Fruit fly (Drosophila melanogaster) S2 (cell line): ENCODE measurements around the gene CG45101.

Experiments used
- CG8478 ChIP-seq: fragments of >200 bp; optimal IDR thresholded peaks from 2 replicates; lab custom pipeline; 2018
- CTCF ChIP-seq, 2 experiments: fragments of >200 bp; optimal IDR thresholded peaks; 2 replicates each; lab custom pipeline; 2018

Gene CG45101

DNA sequence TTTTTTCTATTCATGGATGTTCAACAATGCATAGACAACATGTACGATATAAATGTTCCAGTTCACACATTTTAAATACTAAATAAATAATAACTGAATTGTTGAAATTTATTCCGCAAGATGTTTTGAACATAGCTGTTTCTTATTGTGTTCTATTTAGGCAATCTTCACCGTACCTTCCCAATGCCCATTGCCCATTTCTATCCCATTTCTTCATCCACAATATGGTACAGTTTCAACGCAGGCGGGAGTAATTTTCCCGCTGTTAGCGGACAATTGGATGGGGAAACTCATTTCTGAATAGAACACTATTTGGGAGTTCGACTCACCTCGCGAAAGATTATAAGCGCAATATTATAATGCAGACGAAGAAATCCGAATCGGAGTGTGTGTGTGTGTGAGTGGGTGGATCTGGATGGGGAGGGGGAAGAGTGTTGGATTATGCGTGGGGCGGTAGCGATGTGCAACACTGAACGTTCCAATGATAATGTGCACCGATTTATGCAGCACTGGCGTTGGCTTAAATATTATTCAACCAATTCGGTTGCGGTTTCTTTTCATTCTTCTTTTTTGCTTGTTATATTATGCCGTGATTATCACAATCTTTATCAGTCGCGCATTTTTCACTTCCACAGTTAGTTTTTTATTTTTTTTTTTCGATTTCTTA lies 27.3 kb downstream of the CG45101 start:
- TF ChIP-seq CG8478 (lab: Kevin White, UChicago) (no peak), CTCF (optimal IDR thresholded peaks at IDR 0.05; lab: Kevin White, UChicago) (no peak)

DNA sequence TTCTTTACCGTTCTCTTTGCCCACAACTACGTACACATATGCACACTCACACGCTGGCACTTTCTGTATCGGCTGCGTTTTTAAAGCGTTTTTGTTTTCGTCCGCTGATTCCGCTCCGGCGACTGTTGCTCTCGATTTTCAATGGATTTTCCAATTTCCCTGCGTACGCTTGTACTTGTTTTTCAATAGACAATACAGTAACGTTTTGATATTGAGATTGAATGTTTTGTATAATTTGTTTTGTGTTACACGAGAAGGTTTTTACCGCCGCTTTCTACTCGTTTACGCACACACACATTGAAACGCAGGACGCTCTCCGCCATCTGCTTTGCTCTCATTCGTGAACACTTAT lies 27.8 kb downstream of the CG45101 start:
- TF ChIP-seq CG8478 (lab: Kevin White, UChicago) (no peak), CTCF (optimal IDR thresholded peaks at IDR 0.05; lab: Kevin White, UChicago) (no peak)

DNA sequence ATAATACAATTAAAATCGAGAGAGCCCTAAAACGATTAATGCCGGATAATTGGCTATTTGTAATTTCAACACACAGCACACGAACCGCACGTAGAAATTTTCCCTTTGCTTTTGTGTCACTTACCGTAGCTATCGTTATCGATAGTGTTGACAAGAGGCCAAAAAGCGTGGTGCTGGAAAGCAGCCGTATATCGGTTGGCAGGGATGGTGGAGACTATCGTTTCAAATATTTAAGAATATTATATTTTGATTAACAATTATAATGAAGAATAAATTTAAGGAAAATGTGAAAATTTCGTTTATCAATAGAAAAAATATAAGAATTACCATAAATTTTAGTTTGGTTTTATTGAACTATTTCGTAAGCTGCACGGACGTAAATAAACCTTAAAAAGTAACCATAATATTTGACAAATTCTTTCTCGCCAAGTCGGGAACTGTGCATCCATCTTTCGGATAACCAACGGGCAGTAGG lies 28.3 kb downstream of the CG45101 start, which contains the start of gene JIL-1:
JIL-1 (minus strand) TSS at position 148 of the 475 bp plus-strand sequence.
- TF ChIP-seq CTCF (optimal IDR thresholded peaks at IDR 0.05; lab: Kevin White, UChicago) (peak in 1 of 2 experiments; percentile 2), CG8478 (lab: Kevin White, UChicago) (no peak)

DNA sequence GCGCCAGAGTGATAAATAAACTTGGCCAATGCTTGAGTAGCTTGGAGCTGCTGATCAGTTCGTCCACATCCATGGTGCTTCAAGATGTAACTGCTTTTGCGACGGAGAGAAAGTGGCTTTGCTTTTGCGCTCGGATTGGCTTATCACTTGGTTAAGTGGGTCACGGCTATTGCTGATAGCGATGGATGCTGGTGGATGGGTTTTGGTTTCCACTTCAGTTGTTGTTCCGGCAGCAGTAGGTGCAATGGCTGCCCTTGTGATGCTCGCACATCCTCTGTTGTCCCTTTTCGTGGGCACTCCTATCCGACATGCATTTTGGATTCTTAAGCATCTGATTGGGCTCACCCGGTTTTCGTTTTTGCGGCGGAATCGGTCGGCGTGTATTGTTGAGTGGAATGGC lies 29.5 kb downstream of the CG45101 start:
- TF ChIP-seq CG8478 (lab: Kevin White, UChicago): no peak
- no peak for TF ChIP-seq CTCF (optimal IDR thresholded peaks at IDR 0.05; lab: Kevin White, UChicago)

DNA sequence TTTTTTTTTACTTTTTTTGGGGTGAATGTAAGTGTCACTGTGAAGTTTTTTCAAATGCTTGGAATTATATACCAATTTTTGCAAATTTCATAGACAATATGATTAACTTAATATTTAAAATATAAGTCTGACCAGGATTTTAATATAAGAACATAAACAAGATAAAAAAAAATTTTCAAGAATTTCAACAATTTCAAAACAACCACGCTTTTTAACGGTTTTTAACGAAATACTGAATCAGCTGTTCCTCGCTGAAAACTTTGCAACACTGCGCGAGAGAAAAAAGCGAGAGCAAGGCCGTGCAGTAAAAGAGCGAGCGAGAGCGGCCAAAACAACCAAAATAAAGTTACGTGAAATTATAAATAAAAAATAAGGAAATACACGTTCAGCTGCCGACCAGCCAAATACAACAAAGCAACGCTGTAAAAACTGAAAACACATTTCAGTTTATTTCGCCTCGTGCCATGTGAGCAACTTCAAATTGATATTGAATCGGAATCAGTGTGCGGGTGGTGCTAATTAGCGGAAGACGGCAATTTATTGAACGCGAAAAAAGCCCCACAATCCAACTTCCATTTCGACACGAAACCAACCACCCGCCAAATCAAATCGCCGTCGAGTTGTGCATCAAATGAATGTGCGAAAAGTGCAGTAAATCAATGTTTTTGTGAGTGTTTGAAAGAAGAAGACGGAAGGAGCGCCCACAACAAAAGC lies 31.6 kb downstream of the CG45101 start, which contains the start of the genes CG46439, Iyd and CG33947:
CG46439 (minus strand) TSS at position 51 of the 714 bp plus-strand sequence.
Iyd (minus strand) TSS at position 51 of the 714 bp plus-strand sequence.
CG33947 (plus strand) TSS at position 302 of the 714 bp plus-strand sequence.
- no peak for TF ChIP-seq CTCF (optimal IDR thresholded peaks at IDR 0.05; lab: Kevin White, UChicago)
- no peak for TF ChIP-seq CG8478 (lab: Kevin White, UChicago)

DNA sequence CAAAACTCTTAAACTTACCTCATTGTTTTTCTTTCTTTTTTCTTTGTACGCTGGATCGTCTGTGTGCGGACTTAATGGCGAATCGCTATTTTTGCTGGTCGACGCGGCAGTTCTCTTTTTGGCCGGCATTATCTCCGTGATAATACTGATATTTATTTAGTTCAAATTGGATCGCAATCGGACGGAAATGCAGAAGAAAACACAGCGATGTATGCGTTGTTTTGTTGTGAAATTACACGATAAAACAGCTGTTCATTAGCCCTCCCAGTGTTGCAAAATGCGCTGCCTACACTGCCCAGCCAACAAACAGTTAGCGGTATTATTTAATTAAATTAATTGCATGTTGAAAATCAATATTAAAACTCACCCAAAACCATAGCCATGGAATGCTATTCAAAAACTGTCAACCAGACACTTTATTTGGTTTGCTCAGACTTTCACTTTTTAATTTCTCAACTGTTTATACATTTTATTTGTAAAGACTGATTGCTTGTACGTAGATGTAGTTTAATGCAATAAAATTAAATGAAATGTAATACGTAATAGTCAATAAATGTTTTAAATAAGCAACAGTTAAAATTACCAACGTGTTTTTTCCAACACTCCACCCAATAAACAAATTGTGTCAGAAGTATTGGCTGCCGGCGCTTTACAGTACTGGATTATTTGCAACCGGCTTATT lies 33.3 kb downstream of the CG45101 start, which contains the start of the genes Irbp18 and APP-BP1:
Irbp18 (minus strand) TSS at position 205 of the 682 bp plus-strand sequence.
APP-BP1 (plus strand) TSS at position 431 of the 682 bp plus-strand sequence.
- TF ChIP-seq CG8478 (lab: Kevin White, UChicago) (no peak), CTCF (optimal IDR thresholded peaks at IDR 0.05; lab: Kevin White, UChicago) (no peak)

DNA sequence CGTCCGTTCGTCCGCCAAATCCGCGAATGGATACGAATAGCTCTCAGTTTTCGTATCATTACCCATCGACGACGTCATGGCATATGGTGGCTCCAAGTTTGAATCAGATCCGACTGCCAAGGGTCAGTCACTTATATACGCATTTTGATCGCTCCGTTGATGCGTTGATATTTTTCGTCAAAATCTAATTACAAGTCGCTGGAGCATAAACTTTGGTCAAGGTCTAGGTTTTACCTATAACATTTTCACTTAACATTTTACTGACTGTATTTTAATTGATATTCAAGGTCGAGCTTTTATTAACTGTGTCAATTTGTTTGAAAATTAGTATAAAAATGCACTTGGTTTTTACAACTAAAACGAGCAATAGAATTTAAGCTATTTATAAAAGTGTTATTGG lies 36.8 kb downstream of the CG45101 start, which contains the start of gene Elo68beta:
Elo68beta (minus strand) TSS at position 101 of the 400 bp plus-strand sequence.
- no peak for TF ChIP-seq CG8478 (lab: Kevin White, UChicago)
- TF ChIP-seq CTCF (optimal IDR thresholded peaks at IDR 0.05; lab: Kevin White, UChicago): no peak

DNA sequence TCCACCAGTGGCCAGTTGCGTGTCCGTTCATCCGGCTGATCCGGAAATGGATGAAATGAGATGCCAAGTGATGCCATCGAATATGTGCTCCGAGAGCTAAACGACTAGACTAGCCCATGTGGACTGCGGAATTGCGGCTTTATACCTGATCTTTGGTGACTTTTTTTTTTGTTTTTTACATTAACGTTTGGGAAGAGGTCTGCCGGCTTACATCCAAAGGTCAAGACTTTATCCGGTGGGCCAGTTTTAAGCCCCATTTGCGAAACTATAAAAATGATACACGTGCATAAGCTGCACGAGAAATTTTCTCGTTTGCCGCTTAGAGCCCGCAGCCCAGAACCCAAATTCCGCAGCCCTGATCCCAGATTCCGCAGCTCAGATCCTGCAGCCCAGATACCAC lies 38.1 kb downstream of the CG45101 start, which contains the start of gene Elo68alpha:
Elo68alpha (minus strand) TSS at position 101 of the 400 bp plus-strand sequence.
- TF ChIP-seq CG8478 (lab: Kevin White, UChicago): no peak
- TF ChIP-seq CTCF (optimal IDR thresholded peaks at IDR 0.05; lab: Kevin White, UChicago): no peak

DNA sequence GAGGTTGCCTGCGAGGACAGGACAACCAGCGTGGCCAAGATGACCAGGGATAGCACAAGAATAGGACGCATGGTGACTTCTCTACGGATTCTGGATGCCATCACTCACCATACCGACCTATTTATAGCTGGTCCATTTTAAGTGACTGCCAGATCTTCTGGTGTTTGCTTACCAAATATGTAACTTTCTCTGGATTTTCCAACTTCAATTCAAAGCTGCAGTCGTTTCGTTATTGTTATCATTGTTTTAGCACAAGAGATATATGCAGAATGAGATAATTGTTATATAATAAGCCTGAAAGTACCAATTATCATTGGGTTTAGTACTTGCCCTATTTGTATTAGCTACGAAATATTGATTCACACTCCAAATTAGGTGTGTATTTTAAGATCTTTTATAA lies 39.0 kb downstream of the CG45101 start, which contains the start of gene CG32071:
CG32071 (minus strand) TSS at position 101 of the 400 bp plus-strand sequence.
- TF ChIP-seq CTCF (optimal IDR thresholded peaks at IDR 0.05; lab: Kevin White, UChicago): no peak
- no peak for TF ChIP-seq CG8478 (lab: Kevin White, UChicago)

DNA sequence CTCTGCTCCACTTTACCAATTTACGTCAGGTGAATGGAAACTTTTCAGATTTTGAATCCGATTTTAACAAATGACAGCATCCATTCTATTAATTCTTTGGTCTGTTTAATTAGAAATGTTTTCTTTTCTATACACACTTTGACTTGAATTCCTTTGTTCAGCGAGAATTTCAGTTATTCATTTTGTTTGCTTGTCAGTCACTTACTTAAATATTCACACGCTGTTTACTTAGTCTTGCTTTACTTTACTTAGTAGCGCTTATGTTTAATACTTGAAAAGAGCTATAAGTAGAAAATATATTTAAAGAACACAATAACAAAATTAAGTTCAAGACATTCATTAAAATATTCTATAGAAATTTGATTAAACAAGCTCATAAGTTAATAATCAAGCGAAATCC lies 42.6 kb downstream of the CG45101 start, which contains the start of gene CG32073:
CG32073 (minus strand) TSS at position 151 of the 400 bp plus-strand sequence.
- TF ChIP-seq CG8478 (lab: Kevin White, UChicago) (no peak), CTCF (optimal IDR thresholded peaks at IDR 0.05; lab: Kevin White, UChicago) (no peak)

DNA sequence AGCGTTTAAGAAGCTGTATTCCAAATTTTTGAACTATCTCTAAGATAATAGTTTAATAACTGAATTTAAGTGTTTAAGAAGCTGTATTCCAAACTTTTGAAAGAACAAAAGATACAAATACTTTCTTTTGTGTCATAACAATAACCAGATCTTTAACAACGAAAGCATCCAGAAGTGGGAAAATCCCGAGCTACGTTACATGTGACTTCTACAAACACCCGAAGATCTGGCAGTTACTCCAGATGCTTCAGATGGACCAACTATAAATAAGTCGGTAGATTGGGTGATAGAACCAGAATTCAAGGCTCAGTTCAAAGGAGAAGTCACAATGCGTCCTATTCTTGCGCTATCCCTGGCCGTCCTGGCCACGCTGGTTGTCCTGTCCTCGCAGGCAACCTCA lies 43.1 kb downstream of the CG45101 start, which contains the start of gene CG12522:
CG12522 (plus strand) TSS at position 301 of the 400 bp plus-strand sequence.
- no peak for TF ChIP-seq CG8478 (lab: Kevin White, UChicago)
- TF ChIP-seq CTCF (optimal IDR thresholded peaks at IDR 0.05; lab: Kevin White, UChicago): no peak

DNA sequence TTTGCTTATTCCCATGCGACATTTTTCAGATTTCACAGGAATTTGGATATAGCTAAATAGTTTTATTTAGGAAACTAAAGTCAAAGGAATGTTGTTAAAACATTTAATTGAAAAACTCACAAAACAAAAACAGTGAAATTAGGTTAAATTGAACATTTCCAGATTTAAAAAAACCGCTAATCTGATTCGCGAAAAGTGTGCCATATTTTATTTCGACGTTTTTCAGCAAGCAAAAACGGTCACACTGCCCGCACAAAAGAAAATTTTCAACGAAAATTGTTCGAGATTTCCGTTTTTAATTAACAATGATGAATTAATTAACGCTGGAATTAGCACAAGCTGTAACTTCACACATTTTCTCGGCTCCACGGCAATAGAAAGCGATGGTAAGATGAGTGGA lies 44.7 kb downstream of the CG45101 start, which contains the start of the genes CG34012 and emei:
CG34012 (minus strand) TSS at position 52 of the 400 bp plus-strand sequence.
emei (plus strand) TSS at position 237 of the 400 bp plus-strand sequence.
- TF ChIP-seq CTCF (optimal IDR thresholded peaks at IDR 0.05; lab: Kevin White, UChicago) (no peak), CG8478 (lab: Kevin White, UChicago) (no peak)

DNA sequence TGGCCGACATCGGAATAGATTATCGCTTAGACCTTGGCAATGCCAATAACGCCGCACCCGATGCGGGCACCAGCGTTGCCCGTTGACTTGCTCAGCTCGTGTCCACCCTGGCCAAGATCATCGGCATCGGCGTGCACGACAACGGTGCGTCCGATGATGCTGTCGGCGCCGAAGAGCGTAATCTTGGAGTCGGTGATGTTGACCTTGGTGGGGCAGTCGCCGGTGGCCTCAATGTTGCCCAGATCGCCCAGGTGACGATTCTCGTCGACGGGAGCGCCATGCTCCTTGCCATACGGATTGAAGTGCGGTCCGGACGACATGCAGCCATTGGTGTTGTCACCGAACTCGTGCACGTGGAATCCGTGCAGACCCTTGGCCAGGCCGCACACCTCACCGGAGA lies 47.6 kb downstream of the CG45101 start:
- TF ChIP-seq CTCF (optimal IDR thresholded peaks at IDR 0.05; lab: Kevin White, UChicago): no peak
- no peak for TF ChIP-seq CG8478 (lab: Kevin White, UChicago)
